Worm (Caenorhabditis elegans) whole organism, early embryonic: ENCODE data around the gene T02G5.15.
"Not testable (repeated sequence)": the region's sequence is repeated elsewhere in the genome, so short reads cannot be mapped to it uniquely, and the experiment has no call there.

Experiments
- B0310.2 ChIP-seq: sonication (generic microtip); optimal IDR thresholded peaks from 2 replicates; lab custom pipeline; 2016; ENCODE audit warnings: mild to moderate bottlenecking, missing genetic modification characterization, missing compliant biosample characterization
- F13C5.2 ChIP-seq: sonication (generic microtip); optimal IDR thresholded peaks from 2 replicates; lab custom pipeline; 2017; ENCODE audit warnings: mild to moderate bottlenecking, missing genetic modification characterization, inconsistent platforms, missing compliant biosample characterization
- aly-1 ChIP-seq: sonication (generic microtip); optimal IDR thresholded peaks from 2 replicates; lab custom pipeline; 2016; ENCODE audit warnings: missing genetic modification characterization, missing compliant biosample characterization
- ama-1 ChIP-seq: fragments of 150-350 bp; optimal IDR thresholded peaks from 2 replicates; lab custom pipeline; 2014
- ceh-13 ChIP-seq: fragments of 200-800 bp; sonication (Bioruptor generic); optimal IDR thresholded peaks from 2 replicates; lab custom pipeline; 2018; ENCODE audit warnings: mild to moderate bottlenecking, missing genetic modification characterization, missing compliant biosample characterization
- ceh-36 ChIP-seq: sonication (generic microtip); optimal IDR thresholded peaks from 2 replicates; lab custom pipeline; 2016; ENCODE audit warnings: missing genetic modification characterization, inconsistent platforms, missing compliant biosample characterization
- ets-7 ChIP-seq: sonication (generic microtip); optimal IDR thresholded peaks from 2 replicates; lab custom pipeline; 2016; ENCODE audit warnings: missing genotype, missing genetic modification characterization, missing compliant biosample characterization
- flt-1 ChIP-seq: fragments of 200-800 bp; sonication (Bioruptor generic); IDR thresholded peaks from 2 replicates; pipeline ENCODE4 v1.3.6; 2022; ENCODE audit warnings: missing genetic modification characterization, missing compliant biosample characterization
- hmbx-1 ChIP-seq: sonication (generic microtip); optimal IDR thresholded peaks from 2 replicates; lab custom pipeline; 2016; ENCODE audit warnings: mild to moderate bottlenecking, missing genetic modification characterization, missing compliant biosample characterization
- hmg-4 ChIP-seq: fragments of 200-800 bp; sonication (Bioruptor generic); optimal IDR thresholded peaks from 2 replicates; lab custom pipeline; 2018; ENCODE audit warnings: mild to moderate bottlenecking, missing genetic modification characterization, missing compliant biosample characterization
- hnd-1 ChIP-seq: sonication (generic microtip); optimal IDR thresholded peaks from 2 replicates; lab custom pipeline; 2016; ENCODE audit warnings: missing genetic modification characterization, missing compliant biosample characterization
- pes-1 ChIP-seq: fragments of 200-800 bp; sonication (Bioruptor generic); IDR thresholded peaks from 2 replicates; pipeline ENCODE4 v1.3.6; 2022; ENCODE audit warnings: missing genetic modification reagents, missing genetic modification characterization, missing compliant biosample characterization
- scrt-1 ChIP-seq: fragments of 200-800 bp; sonication (Bioruptor generic); IDR thresholded peaks from 2 replicates; pipeline ENCODE4 v1.3.6; 2022; ENCODE audit warnings: missing genetic modification characterization, missing compliant biosample characterization
- sea-1 ChIP-seq: fragments of 200-800 bp; sonication (Bioruptor generic); conservative IDR thresholded peaks from 2 replicates; pipeline ENCODE4 v1.3.6; 2022; ENCODE audit warnings: missing genetic modification characterization, missing compliant biosample characterization
- tbx-11 ChIP-seq: fragments of 200-800 bp; sonication (Bioruptor generic); IDR thresholded peaks from 2 replicates; pipeline ENCODE4 v1.3.6; 2022; ENCODE audit warnings: missing genetic modification characterization, missing compliant biosample characterization
- tbx-37 ChIP-seq: fragments of 200-800 bp; sonication (Bioruptor generic); conservative IDR thresholded peaks from 2 replicates; pipeline ENCODE4 v1.3.6; 2022; ENCODE audit warnings: missing genetic modification reagents, missing genetic modification characterization, missing compliant biosample characterization
- tra-4 ChIP-seq: sonication (generic microtip); optimal IDR thresholded peaks from 2 replicates; lab custom pipeline; 2017; ENCODE audit warnings: missing genetic modification characterization, missing compliant biosample characterization

The T02G5.15 gene

DNA sequence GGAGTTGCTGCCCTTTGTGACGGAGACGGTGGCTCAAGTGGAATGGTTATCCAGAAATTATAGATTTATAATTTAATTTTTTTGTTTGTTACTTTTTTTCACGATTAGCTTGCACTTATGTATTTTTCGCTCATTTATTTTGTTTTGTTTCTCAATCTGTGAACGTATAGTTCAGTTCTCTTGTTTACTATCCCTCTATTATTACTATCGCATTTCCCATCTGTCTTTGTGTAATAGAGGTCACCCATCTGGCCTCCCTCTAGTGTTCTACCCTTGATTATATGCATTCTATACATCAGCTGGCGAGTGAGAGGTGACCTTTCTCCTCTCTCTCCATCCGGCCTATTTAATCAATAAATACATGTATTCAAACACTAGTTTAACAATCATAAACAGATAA lies at the start of gene T02G5.15, which contains the start of gene T02G5.14:
Gene T02G5.15, plus strand, starts transcription at position 301 of the 400 bp plus-strand sequence.
Gene T02G5.14, plus strand, starts transcription at position 301 of the 400 bp plus-strand sequence.
- not testable (repeated sequence) for TF ChIP-seq ets-7 (tag; lab: Kevin White, UChicago); tbx-11; aly-1

DNA sequence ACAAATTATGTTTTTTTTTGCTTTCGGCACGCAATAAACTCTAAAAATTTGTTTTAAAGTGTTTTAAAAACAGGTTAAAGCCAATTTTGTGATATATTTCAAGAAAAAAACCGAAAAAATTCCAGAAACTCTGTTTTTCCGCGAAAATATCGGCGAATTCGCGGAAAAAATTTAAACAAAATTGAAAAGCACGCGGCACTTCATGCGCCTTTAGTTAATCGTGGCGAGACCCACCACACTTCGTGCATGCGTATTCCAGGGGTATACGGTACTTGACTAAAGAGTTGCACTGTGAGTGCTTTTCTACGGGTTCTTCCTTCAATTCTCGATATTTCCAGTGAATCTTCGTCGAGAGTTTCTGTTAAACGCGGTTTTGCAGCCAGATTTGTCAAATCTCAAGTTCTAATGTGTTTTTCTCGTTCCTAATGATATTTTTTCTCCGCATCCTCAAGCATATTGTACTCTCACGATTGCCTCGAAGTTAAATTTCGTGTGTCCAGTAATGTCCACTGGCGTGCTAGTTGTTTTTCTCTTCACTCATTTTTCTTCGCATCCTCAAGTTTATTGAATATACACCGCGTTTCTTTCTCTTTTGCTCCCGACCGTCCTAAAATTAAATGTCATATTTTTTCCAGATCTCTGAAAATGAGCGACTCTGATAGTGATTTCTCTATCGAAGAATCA lies 46.3 kb upstream of the T02G5.15 start, which contains the start of gene cin-4:
Gene cin-4, plus strand, starts transcription at position 634 of the 684 bp plus-strand sequence.
- TF ChIP-seq ama-1 (lab: Kevin White, UChicago) (no peak), scrt-1 (GFP tag; lab: Robert Waterston, UW) (no peak), tbx-37 (GFP tag; lab: Robert Waterston, UW) (no peak), tbx-11 (no peak)

DNA sequence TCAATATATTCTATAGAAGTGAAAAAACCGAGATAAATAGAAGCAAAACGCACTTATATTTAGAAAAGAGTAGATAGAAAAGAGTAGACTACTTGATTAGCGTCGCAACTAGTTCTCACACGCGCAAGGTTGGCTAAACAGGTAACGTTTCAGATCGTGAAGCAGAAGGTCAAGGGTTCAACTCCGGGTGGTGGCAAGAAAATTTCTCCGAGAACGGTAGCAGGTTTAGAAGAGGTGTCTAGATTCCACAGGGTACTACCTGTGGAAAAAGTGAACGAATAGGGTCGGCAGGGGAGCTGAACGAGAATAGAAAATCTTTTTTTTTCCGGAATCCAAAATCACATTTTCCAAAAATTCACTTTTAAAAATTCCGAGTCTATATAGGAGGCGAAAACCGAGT lies 42.0 kb upstream of the T02G5.15 start:
- TF ChIP-seq scrt-1 (GFP tag; lab: Robert Waterston, UW): 0 out of 2 replicates have a peak, but pooled peaks have one; percentile 45
- 0 out of 2 replicates have a peak, but pooled peaks have one; percentile 27 for TF ChIP-seq sea-1 (GFP tag; lab: Robert Waterston, UW)
- TF ChIP-seq flt-1 (GFP tag; lab: Robert Waterston, UW): peak; percentile 39
- TF ChIP-seq pes-1 (GFP tag; lab: Robert Waterston, UW): peak; percentile 82

DNA sequence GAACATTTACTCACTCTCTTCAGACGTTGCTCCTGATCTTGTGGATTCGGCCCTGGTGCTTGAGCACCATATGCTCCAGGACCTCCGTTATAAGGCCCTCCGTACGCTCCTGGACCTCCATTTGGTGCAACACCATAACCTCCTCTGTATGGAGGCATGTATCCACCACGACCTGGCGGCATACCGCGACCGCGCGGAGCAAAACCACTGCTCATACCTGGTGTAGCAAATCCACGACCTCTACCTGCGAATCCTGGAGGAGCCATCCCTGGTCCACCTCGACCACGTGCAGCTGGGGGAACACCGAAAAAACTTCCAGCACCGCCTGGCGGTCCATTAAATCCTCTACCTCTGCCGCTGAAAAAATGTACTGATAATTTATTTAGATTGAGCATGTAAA lies 34.7 kb upstream of the T02G5.15 start:
- TF ChIP-seq tbx-11: no peak
- no peak for TF ChIP-seq ceh-36 (tag; lab: Kevin White, UChicago)

DNA sequence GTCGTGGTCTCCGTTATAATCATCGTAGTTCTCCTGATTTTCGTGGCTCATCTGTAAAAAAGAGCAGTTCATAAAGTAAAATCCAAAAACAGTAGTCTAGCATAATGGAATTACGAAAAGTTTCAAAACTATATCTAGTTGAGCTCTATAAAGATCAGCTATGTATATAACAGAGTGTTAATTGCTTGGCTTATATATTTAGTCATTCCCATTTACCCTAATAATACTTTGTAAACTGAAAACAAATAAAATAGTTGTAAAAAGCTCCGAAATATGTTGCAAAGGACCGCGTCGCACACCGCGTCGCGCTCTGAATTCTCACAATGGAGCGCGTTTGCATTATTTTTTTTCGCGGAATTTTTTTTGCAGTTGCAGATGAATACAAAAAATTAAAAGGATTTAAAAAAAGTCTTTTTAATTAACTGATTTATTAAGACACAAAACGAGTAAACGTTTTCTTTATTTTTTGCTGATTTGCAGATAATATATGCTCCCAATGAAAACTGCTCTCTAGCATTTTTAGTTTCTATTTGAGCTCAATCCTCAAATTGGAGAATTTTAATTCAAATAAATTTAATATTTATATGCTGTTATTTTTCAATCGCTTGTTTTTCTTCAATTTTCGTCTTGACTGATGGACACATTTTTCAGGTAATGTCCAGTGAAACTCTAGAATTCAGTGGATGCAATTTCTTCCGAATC lies 33.9 kb upstream of the T02G5.15 start, which contains the start of the genes tcer-1 and ZK1127.5:
Gene tcer-1, minus strand, starts transcription at position 51 of the 702 bp plus-strand sequence.
Gene ZK1127.5, plus strand, starts transcription at position 652 of the 702 bp plus-strand sequence.
- TF ChIP-seq F13C5.2 (tag; lab: Kevin White, UChicago) (peak; percentile 23), pes-1 (GFP tag; lab: Robert Waterston, UW) (no peak)

DNA sequence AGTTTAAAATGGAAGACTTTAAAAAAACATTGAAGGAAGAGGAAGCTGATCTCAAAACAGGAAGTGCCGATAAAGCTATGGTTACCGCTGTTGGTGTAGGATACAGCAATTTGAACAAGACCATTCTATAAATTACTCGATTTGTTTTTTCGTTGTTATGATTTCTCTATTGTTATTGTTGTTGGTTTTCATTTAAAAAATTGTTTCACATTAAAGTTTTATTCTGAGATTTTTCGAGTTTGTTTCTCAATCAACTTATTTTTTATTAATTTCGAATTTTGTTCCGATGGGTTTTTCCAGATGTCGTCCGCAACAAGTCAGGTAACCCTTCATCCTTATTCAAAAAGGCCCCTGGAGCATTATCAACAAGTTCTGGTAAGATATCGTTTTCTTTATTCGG lies 32.3 kb upstream of the T02G5.15 start, which contains the start of gene ZK1127.12:
Gene ZK1127.12, plus strand, starts transcription at position 301 of the 400 bp plus-strand sequence.
- no peak for TF ChIP-seq B0310.2
- no peak for TF ChIP-seq ama-1 (lab: Kevin White, UChicago)
- no peak for TF ChIP-seq sea-1 (GFP tag; lab: Robert Waterston, UW)
- no peak for TF ChIP-seq flt-1 (GFP tag; lab: Robert Waterston, UW)
- TF ChIP-seq tra-4: no peak
- TF ChIP-seq hmg-4 (GFP tag; lab: Kevin White, UChicago): no peak
- no peak for TF ChIP-seq pes-1 (GFP tag; lab: Robert Waterston, UW)
- TF ChIP-seq F13C5.2 (tag; lab: Kevin White, UChicago): no peak
- TF ChIP-seq scrt-1 (GFP tag; lab: Robert Waterston, UW): no peak
- no peak for TF ChIP-seq tbx-11
- TF ChIP-seq hnd-1 (tag; lab: Kevin White, UChicago): no peak
- no peak for TF ChIP-seq tbx-37 (GFP tag; lab: Robert Waterston, UW)
- TF ChIP-seq ceh-13 (GFP tag; lab: Kevin White, UChicago): no peak
- TF ChIP-seq ets-7 (tag; lab: Kevin White, UChicago): no peak
- TF ChIP-seq hmbx-1: no peak
- TF ChIP-seq ceh-36 (tag; lab: Kevin White, UChicago): no peak
- no peak for TF ChIP-seq aly-1

DNA sequence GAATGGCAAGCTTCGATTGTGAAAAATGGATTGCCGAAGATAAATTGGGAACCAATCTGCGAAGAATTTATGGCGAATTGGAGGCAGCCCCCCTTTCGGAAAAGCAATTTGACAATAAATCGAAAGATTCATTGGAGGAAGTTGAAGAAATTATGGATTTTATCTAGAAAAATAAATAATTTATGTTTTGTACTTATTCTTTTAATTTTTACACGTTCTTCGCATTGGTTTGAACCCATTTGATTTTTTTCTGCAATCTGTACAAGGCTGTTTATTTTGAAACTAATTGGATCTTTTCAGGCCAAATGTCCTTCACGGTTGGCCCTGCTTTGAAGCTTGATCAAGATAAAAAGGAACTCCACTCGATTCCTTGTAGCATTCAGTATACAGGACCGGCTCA lies 31.1 kb upstream of the T02G5.15 start, which contains the start of gene ZK1127.13:
Gene ZK1127.13, plus strand, starts transcription at position 301 of the 400 bp plus-strand sequence.
- no peak for TF ChIP-seq ceh-13 (GFP tag; lab: Kevin White, UChicago)
- no peak for TF ChIP-seq hmbx-1
- TF ChIP-seq tra-4: no peak

DNA sequence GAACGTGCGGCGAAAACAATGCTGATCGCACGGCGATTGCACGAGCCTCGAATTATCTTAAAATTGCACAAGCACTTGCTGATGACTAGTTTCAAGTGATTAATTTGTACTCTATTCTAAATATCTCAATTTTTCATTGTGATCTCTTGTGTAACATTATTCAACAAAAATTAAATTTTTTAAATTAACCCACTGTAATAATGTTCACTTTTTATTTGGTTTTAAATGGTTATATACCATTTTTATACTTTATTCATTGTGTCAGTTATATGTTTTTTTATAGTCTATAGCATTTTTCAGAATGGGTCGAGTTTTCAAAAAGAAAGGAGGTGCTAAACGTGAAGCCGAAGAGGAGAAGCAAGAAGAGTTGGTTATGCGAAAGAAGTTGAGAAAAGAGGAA lies 30.5 kb upstream of the T02G5.15 start, which contains the start of gene ZK1127.4:
Gene ZK1127.4, plus strand, starts transcription at position 301 of the 400 bp plus-strand sequence.
- no peak for TF ChIP-seq tbx-37 (GFP tag; lab: Robert Waterston, UW)
- TF ChIP-seq hnd-1 (tag; lab: Kevin White, UChicago): no peak
- no peak for TF ChIP-seq hmbx-1
- no peak for TF ChIP-seq scrt-1 (GFP tag; lab: Robert Waterston, UW)
- no peak for TF ChIP-seq tra-4
- TF ChIP-seq pes-1 (GFP tag; lab: Robert Waterston, UW): no peak
- no peak for TF ChIP-seq F13C5.2 (tag; lab: Kevin White, UChicago)
- no peak for TF ChIP-seq aly-1
- no peak for TF ChIP-seq sea-1 (GFP tag; lab: Robert Waterston, UW)
- TF ChIP-seq ama-1 (lab: Kevin White, UChicago): no peak
- TF ChIP-seq tbx-11: no peak
- TF ChIP-seq B0310.2: no peak
- no peak for TF ChIP-seq ets-7 (tag; lab: Kevin White, UChicago)
- TF ChIP-seq ceh-13 (GFP tag; lab: Kevin White, UChicago): no peak
- no peak for TF ChIP-seq ceh-36 (tag; lab: Kevin White, UChicago)
- no peak for TF ChIP-seq flt-1 (GFP tag; lab: Robert Waterston, UW)
- no peak for TF ChIP-seq hmg-4 (GFP tag; lab: Kevin White, UChicago)
